Worm (Caenorhabditis elegans): ENCODE measurements around the gene C02F5.3.

- TF ChIP-seq hlh-8 (tag; optimal IDR thresholded peaks at IDR 0.05) (no peak), ets-4 (tag; optimal IDR thresholded peaks at IDR 0.05) (no peak), pag-3 (tag; optimal IDR thresholded peaks at IDR 0.05; ENCODE audit: borderline replicate concordance) (no peak), odd-2 (tag; optimal IDR thresholded peaks at IDR 0.05) (no peak), dve-1 (tag; optimal IDR thresholded peaks at IDR 0.05) (no peak), unc-86 (tag; optimal IDR thresholded peaks at IDR 0.05) (no peak), C38D4.7 (GFP tag; optimal IDR thresholded peaks at IDR 0.05) (no peak), ceh-30 (tag; optimal IDR thresholded peaks at IDR 0.05) (no peak), nhr-11 (tag; optimal IDR thresholded peaks at IDR 0.05) (no peak), ceh-48 (tag; optimal IDR thresholded peaks at IDR 0.05) (no peak), C08G9.2 (tag; optimal IDR thresholded peaks at IDR 0.05) (no peak), pha-4 (tag; optimal IDR thresholded peaks at IDR 0.05) (no peak), nfya-1 (tag; optimal IDR thresholded peaks at IDR 0.05) (no peak), fkh-10 (GFP tag; optimal IDR thresholded peaks at IDR 0.05) (no peak)
Measured at ce11 chrIII:8209775-8210174, 35.9 kb upstream of the C02F5.3 start, which contains the start of gene C30A5.10.
